Worm (Caenorhabditis elegans): ENCODE data around the gene K04A8.1.

The K04A8.1 gene

DNA sequence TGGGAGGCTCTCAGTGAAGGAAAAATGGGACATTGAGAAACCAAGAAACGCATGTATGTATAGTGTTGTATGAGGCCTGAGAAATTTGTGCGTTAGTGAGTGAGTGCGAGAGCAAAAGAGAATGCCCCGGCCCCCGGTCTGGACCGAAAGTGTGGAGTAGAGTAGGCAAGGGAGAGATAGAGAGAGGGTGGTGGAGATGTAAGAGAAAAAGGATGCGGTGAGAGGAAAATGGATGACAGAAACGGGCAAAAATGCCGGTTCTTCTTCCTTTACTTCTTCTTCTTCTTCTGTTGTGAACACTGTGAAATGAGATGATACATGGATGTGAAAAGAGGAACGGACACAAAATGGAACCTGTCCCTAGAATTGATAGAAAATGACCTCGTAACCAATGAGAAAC, 27.8 kb upstream of the K04A8.1 start:
- TF ChIP-seq nhr-11 (tag; optimal IDR thresholded peaks at IDR 0.05) = peak; percentile 21
- no peak for TF ChIP-seq lin-39 (tag; optimal IDR thresholded peaks at IDR 0.05)
- TF ChIP-seq F37D6.2 (tag; optimal IDR thresholded peaks at IDR 0.05) = peak; percentile 10
- peak; percentile 44; the same call in 1 of the 2 replicates for TF ChIP-seq hmg-1.1 (GFP tag; IDR thresholded peaks at IDR 0.05)
- TF ChIP-seq egl-43 (GFP tag; IDR thresholded peaks at IDR 0.05) = 0 out of 2 replicates have a peak, but pooled peaks have one; percentile 58
- peak; percentile 3 for TF ChIP-seq hlh-11 (tag; optimal IDR thresholded peaks at IDR 0.05)
- no peak for TF ChIP-seq mes-2 (tag; optimal IDR thresholded peaks at IDR 0.05; ENCODE audit: poor library complexity, severe bottlenecking)
- no peak for TF ChIP-seq nhr-77 (tag; optimal IDR thresholded peaks at IDR 0.05)
- TF ChIP-seq lin-29 (GFP tag; IDR thresholded peaks at IDR 0.05) = no peak
- peak; percentile 51 for TF ChIP-seq rbr-2 (tag; optimal IDR thresholded peaks at IDR 0.05)
- no peak for TF ChIP-seq dmd-8 (GFP tag; IDR thresholded peaks at IDR 0.05)
- TF ChIP-seq cey-2 (tag; optimal IDR thresholded peaks at IDR 0.05; ENCODE audit: borderline replicate concordance, insufficient read depth) = no peak
- TF ChIP-seq unc-62 (GFP tag; optimal IDR thresholded peaks at IDR 0.05 in 1 of 2) = peak in 1 of 2 experiments; percentile 89
- TF ChIP-seq unc-62 (tag; optimal IDR thresholded peaks at IDR 0.05) = no peak
- no peak for TF ChIP-seq daf-16 (GFP tag; optimal IDR thresholded peaks at IDR 0.05)
- TF ChIP-seq daf-16 (tag; optimal IDR thresholded peaks at IDR 0.05) = peak; percentile 28
- TF ChIP-seq mxl-3 (GFP tag; optimal IDR thresholded peaks at IDR 0.05) = peak; percentile 57
- peak; percentile 6 for TF ChIP-seq mep-1 (tag; optimal IDR thresholded peaks at IDR 0.05)

DNA sequence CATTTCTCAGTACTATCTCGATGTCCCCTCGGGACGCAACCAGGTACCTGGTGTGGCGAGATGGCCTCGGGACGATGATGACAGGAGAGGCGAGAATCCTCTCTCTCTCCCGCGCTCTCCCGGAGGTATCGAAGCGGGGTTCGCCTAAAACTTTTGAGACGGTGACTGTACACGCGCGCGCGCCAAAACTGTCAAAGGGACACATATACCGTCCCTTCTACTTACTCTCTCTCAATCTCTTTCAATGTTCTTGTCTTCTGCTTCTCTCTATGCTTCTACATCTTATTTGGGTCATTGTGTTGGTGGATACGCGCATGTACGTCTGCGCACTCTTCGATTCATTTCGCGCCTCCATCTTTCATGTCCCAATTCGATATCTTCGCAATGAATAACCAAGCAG, 24.3 kb upstream of the K04A8.1 start:
- TF ChIP-seq lin-13 (GFP tag; optimal IDR thresholded peaks at IDR 0.05) = no peak
- TF ChIP-seq duxl-1 (tag; optimal IDR thresholded peaks at IDR 0.05; ENCODE audit: poor library complexity) = no peak
- no peak for TF ChIP-seq nhr-42 (GFP tag; IDR thresholded peaks at IDR 0.05)
- no peak for TF ChIP-seq dmd-9 (GFP tag; IDR thresholded peaks at IDR 0.05)
- TF ChIP-seq php-3 (GFP tag; IDR thresholded peaks at IDR 0.05) = no peak
- TF ChIP-seq daf-19 (GFP tag; conservative IDR thresholded peaks at IDR 0.05) = no peak
- no peak for TF ChIP-seq ceh-44 (GFP tag; IDR thresholded peaks at IDR 0.05)
- TF ChIP-seq nhr-237 (tag; optimal IDR thresholded peaks at IDR 0.05) = no peak
- peak; percentile 66 for TF ChIP-seq mxl-3 (GFP tag; optimal IDR thresholded peaks at IDR 0.05)
- no peak for TF ChIP-seq dmd-8 (GFP tag; IDR thresholded peaks at IDR 0.05)
- no peak for TF ChIP-seq daf-16 (GFP tag; optimal IDR thresholded peaks at IDR 0.05)
- TF ChIP-seq daf-16 (tag; optimal IDR thresholded peaks at IDR 0.05) = no peak
- TF ChIP-seq lsy-2 (tag; optimal IDR thresholded peaks at IDR 0.05) = peak in 1 of 2 experiments; percentile 10
- no peak for TF ChIP-seq jun-1 (tag; optimal IDR thresholded peaks at IDR 0.05)
- no peak for TF ChIP-seq nhr-111 (GFP tag; optimal IDR thresholded peaks at IDR 0.05)
- TF ChIP-seq ctbp-1 (GFP tag; IDR thresholded peaks at IDR 0.05) = no peak
- no peak for TF ChIP-seq zip-11 (GFP tag; IDR thresholded peaks at IDR 0.05)
- no peak for TF ChIP-seq unc-39 (tag; optimal IDR thresholded peaks at IDR 0.05)
- TF ChIP-seq madf-9 (GFP tag; conservative IDR thresholded peaks at IDR 0.05) = no peak
- no peak for TF ChIP-seq fkh-10 (GFP tag; optimal IDR thresholded peaks at IDR 0.05)
- TF ChIP-seq nhr-11 (tag; optimal IDR thresholded peaks at IDR 0.05) = no peak
- TF ChIP-seq daf-8 (GFP tag; IDR thresholded peaks at IDR 0.05) = no peak
- TF ChIP-seq hif-1 (tag; optimal IDR thresholded peaks at IDR 0.05) = no peak
- 0 out of 2 replicates have a peak, but pooled peaks have one; percentile 27 for TF ChIP-seq egl-43 (GFP tag; IDR thresholded peaks at IDR 0.05)
- TF ChIP-seq mdl-1 (tag; optimal IDR thresholded peaks at IDR 0.05) = no peak
- TF ChIP-seq F26F4.8 (GFP tag; conservative IDR thresholded peaks at IDR 0.05) = no peak
- no peak for TF ChIP-seq mdt-29 (GFP tag; IDR thresholded peaks at IDR 0.05)
- no peak for TF ChIP-seq zfp-2 (tag; optimal IDR thresholded peaks at IDR 0.05)
- TF ChIP-seq sdz-12 (GFP tag; optimal IDR thresholded peaks at IDR 0.05) = no peak
- peak; percentile 72 for TF ChIP-seq aha-1 (tag)
- TF ChIP-seq Y75B8A.6 (GFP tag; IDR thresholded peaks at IDR 0.05) = no peak
- TF ChIP-seq cey-2 (tag; optimal IDR thresholded peaks at IDR 0.05; ENCODE audit: borderline replicate concordance, insufficient read depth) = no peak
- TF ChIP-seq ZK337.2 (GFP tag; IDR thresholded peaks at IDR 0.05) = no peak
- TF ChIP-seq saeg-2 (GFP tag; IDR thresholded peaks at IDR 0.05) = no peak
- no peak for TF ChIP-seq egl-27 (tag; optimal IDR thresholded peaks at IDR 0.05)
- no peak for TF ChIP-seq skn-1 (tag; optimal IDR thresholded peaks at IDR 0.05)
- TF ChIP-seq nhr-76 (tag; optimal IDR thresholded peaks at IDR 0.05) = no peak
- TF ChIP-seq set-16 (GFP tag; IDR thresholded peaks at IDR 0.05) = peak; percentile 90
- no peak for TF ChIP-seq vab-7 (GFP tag; IDR thresholded peaks at IDR 0.05)
